Worm (Caenorhabditis elegans): ENCODE results near the gene dmsr-3.

Gene dmsr-3

ce11 chrII:13292913-13293312 lies 63.1 kb downstream of the dmsr-3 start (continued):
- TF ChIP-seq sptf-1 (tag; optimal IDR thresholded peaks at IDR 0.05) (no peak), nhr-20 (tag; optimal IDR thresholded peaks at IDR 0.05) (peak; percentile 66), elt-3 (tag; optimal IDR thresholded peaks at IDR 0.05) (peak in 5 of 6 experiments; percentile 82 to 96 (median 93)), lin-39 (tag; optimal IDR thresholded peaks at IDR 0.05) (no peak), lin-14 (GFP tag; optimal IDR thresholded peaks at IDR 0.05) (peak; percentile 79), nhr-90 (tag; optimal IDR thresholded peaks at IDR 0.05; ENCODE audit: poor library complexity) (peak; percentile 15), sox-4 (tag; optimal IDR thresholded peaks at IDR 0.05) (no peak), F16B12.6 (tag; optimal IDR thresholded peaks at IDR 0.05) (no peak), mep-1 (tag; optimal IDR thresholded peaks at IDR 0.05) (no peak), tlp-1 (tag; optimal IDR thresholded peaks at IDR 0.05) (no peak), grh-1 (GFP tag; IDR thresholded peaks at IDR 0.05) (peak; percentile 69), lin-35 (GFP tag; optimal IDR thresholded peaks at IDR 0.05) (peak in 1 of 2 experiments; percentile 35), pag-3 (tag; optimal IDR thresholded peaks at IDR 0.05; ENCODE audit: borderline replicate concordance, insufficient read depth) (no peak), fos-1 (tag; optimal IDR thresholded peaks at IDR 0.05) (peak; percentile 2), nhr-237 (tag; optimal IDR thresholded peaks at IDR 0.05) (no peak), snu-23 (GFP tag; optimal IDR thresholded peaks at IDR 0.05) (peak; percentile 42), blmp-1 (tag; optimal IDR thresholded peaks at IDR 0.05) (peak; percentile 78), nhr-12 (tag; optimal IDR thresholded peaks at IDR 0.05) (no peak), lir-3 (tag; optimal IDR thresholded peaks at IDR 0.05; ENCODE audit: poor library complexity) (no peak), irx-1 (tag; optimal IDR thresholded peaks at IDR 0.05) (no peak), nhr-47 (tag; optimal IDR thresholded peaks at IDR 0.05) (no peak), C16A3.4 (tag; optimal IDR thresholded peaks at IDR 0.05) (no peak), sup-37 (GFP tag; optimal IDR thresholded peaks at IDR 0.05) (no peak), aha-1 (tag; optimal IDR thresholded peaks at IDR 0.05) (no peak), efl-3 (GFP tag; optimal IDR thresholded peaks at IDR 0.05) (no peak), unc-86 (tag; optimal IDR thresholded peaks at IDR 0.05) (no peak), lsy-2 (tag; optimal IDR thresholded peaks at IDR 0.05) (peak in 1 of 2 experiments; percentile 29)

DNA sequence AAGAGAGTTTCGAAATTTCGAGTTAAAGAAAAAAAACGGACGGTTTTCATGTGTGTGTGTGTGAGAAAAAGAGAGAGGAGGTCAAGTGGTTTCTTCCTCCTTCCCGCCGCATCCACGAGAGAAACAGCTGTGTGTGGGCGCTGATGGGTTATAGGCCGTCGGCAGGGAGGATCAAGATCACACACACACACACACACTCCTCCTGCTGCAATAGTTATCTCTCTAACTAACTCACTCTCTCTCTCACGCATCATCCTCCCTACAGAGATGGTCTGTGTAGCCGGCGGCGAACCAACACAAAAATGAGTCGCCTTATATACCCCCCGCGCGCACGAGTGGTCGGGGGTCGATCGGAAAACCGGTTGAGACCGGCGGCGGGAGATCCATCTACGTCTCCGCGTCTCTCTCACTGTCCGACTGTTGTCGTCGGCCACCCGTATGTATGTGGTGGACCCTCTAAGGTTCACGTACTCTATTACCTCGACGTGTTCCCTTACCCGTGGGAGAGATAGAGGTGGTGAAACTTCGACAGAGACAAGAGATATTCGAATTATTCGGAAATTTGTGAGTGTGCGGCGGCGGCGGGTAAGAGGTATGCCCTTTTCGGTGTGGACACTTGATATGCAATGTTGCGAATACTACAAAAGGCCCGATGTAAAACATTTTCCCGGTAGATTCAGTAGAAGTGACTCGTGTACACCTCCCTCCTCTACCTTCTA lies 64.4 kb downstream of the dmsr-3 start:
- TF ChIP-seq unc-86 (tag; optimal IDR thresholded peaks at IDR 0.05), result no peak
- peak in 1 of 2 experiments; percentile 48 for TF ChIP-seq egl-27 (tag; optimal IDR thresholded peaks at IDR 0.05)
- TF ChIP-seq efl-3 (GFP tag; optimal IDR thresholded peaks at IDR 0.05), result no peak
- TF ChIP-seq nhr-47 (tag; optimal IDR thresholded peaks at IDR 0.05), result peak; percentile 85
- no peak for TF ChIP-seq nhr-76 (tag; optimal IDR thresholded peaks at IDR 0.05)
- TF ChIP-seq lin-15B (tag; optimal IDR thresholded peaks at IDR 0.05), result no peak
- peak; percentile 42 to 73 for TF ChIP-seq lsy-2 (tag; optimal IDR thresholded peaks at IDR 0.05)
- TF ChIP-seq blmp-1 (tag; optimal IDR thresholded peaks at IDR 0.05), result peak; percentile 68
- peak; percentile 12 for TF ChIP-seq C04F5.9 (tag; optimal IDR thresholded peaks at IDR 0.05)
- TF ChIP-seq Y116A8C.19 (tag; optimal IDR thresholded peaks at IDR 0.05; ENCODE audit: borderline replicate concordance), result no peak
- no peak for TF ChIP-seq nhr-11 (tag; optimal IDR thresholded peaks at IDR 0.05)
- TF ChIP-seq snpc-4 (tag; optimal IDR thresholded peaks at IDR 0.05), result peak; percentile 3
- TF ChIP-seq F16B12.6 (tag; optimal IDR thresholded peaks at IDR 0.05), result no peak
- no peak for TF ChIP-seq pax-3 (tag; optimal IDR thresholded peaks at IDR 0.05)
- peak; percentile 34 for TF ChIP-seq skn-1 (tag; optimal IDR thresholded peaks at IDR 0.05)
- TF ChIP-seq dpl-1 (GFP tag; optimal IDR thresholded peaks at IDR 0.05), result peak; percentile 15 to 41 (median 18)
- TF ChIP-seq ama-1 (optimal IDR thresholded peaks at IDR 0.05), result peak; percentile 95
- TF ChIP-seq unc-62 (GFP tag; optimal IDR thresholded peaks at IDR 0.05), result no peak
- peak; percentile 65 for TF ChIP-seq ztf-4 (tag; optimal IDR thresholded peaks at IDR 0.05)
- peak; percentile 99 for TF ChIP-seq nhr-85 (tag)
- no peak for TF ChIP-seq pag-3 (tag; optimal IDR thresholded peaks at IDR 0.05; ENCODE audit: borderline replicate concordance, insufficient read depth)
- TF ChIP-seq zip-4 (GFP tag; optimal IDR thresholded peaks at IDR 0.05), result no peak
- peak; percentile 43 for TF ChIP-seq sup-37 (GFP tag; optimal IDR thresholded peaks at IDR 0.05)
- peak in 1 of 2 experiments; percentile 81 for TF ChIP-seq mdl-1 (tag; optimal IDR thresholded peaks at IDR 0.05)
- peak; percentile 59 for TF ChIP-seq nhr-237 (tag; optimal IDR thresholded peaks at IDR 0.05)
- peak; percentile 96 for TF ChIP-seq lin-14 (GFP tag; optimal IDR thresholded peaks at IDR 0.05)
- no peak for TF ChIP-seq ceh-8 (GFP tag; optimal IDR thresholded peaks at IDR 0.05)
- peak; percentile 90 for TF ChIP-seq snu-23 (GFP tag; optimal IDR thresholded peaks at IDR 0.05)
- TF ChIP-seq hpl-2 (GFP tag; optimal IDR thresholded peaks at IDR 0.05), result peak; percentile 57
- TF ChIP-seq unc-30 (tag; optimal IDR thresholded peaks at IDR 0.05), result no peak
- peak; percentile 7 to 40 for TF ChIP-seq efl-1 (optimal IDR thresholded peaks at IDR 0.05)
- peak in 1 of 2 experiments; percentile 94 for TF ChIP-seq efl-1 (GFP tag; optimal IDR thresholded peaks at IDR 0.05 in 1 of 2)
- peak; percentile 94 for TF ChIP-seq nhr-90 (tag; optimal IDR thresholded peaks at IDR 0.05; ENCODE audit: poor library complexity)
- TF ChIP-seq lin-13 (GFP tag; optimal IDR thresholded peaks at IDR 0.05), result no peak
- no peak for TF ChIP-seq sox-4 (tag; optimal IDR thresholded peaks at IDR 0.05)
